Worm (Caenorhabditis elegans) whole organism, early embryonic: Measurements from ENCODE around the gene F29B9.5.

Experiments
- B0310.2 ChIP-seq: sonication (generic microtip); optimal IDR thresholded peaks from 2 replicates; lab custom pipeline; 2016; ENCODE audit warnings: mild to moderate bottlenecking, missing genetic modification characterization, missing compliant biosample characterization
- F13C5.2 ChIP-seq: sonication (generic microtip); optimal IDR thresholded peaks from 2 replicates; lab custom pipeline; 2017; ENCODE audit warnings: mild to moderate bottlenecking, missing genetic modification characterization, inconsistent platforms, missing compliant biosample characterization
- aly-1 ChIP-seq: sonication (generic microtip); optimal IDR thresholded peaks from 2 replicates; lab custom pipeline; 2016; ENCODE audit warnings: missing genetic modification characterization, missing compliant biosample characterization
- ama-1 ChIP-seq: fragments of 150-350 bp; optimal IDR thresholded peaks from 2 replicates; lab custom pipeline; 2014
- ceh-13 ChIP-seq: fragments of 200-800 bp; sonication (Bioruptor generic); optimal IDR thresholded peaks from 2 replicates; lab custom pipeline; 2018; ENCODE audit warnings: mild to moderate bottlenecking, missing genetic modification characterization, missing compliant biosample characterization
- ceh-36 ChIP-seq: sonication (generic microtip); optimal IDR thresholded peaks from 2 replicates; lab custom pipeline; 2016; ENCODE audit warnings: missing genetic modification characterization, inconsistent platforms, missing compliant biosample characterization
- ets-7 ChIP-seq: sonication (generic microtip); optimal IDR thresholded peaks from 2 replicates; lab custom pipeline; 2016; ENCODE audit warnings: missing genotype, missing genetic modification characterization, missing compliant biosample characterization
- flt-1 ChIP-seq: fragments of 200-800 bp; sonication (Bioruptor generic); IDR thresholded peaks from 2 replicates; pipeline ENCODE4 v1.3.6; 2022; ENCODE audit warnings: missing genetic modification characterization, missing compliant biosample characterization
- hmbx-1 ChIP-seq: sonication (generic microtip); optimal IDR thresholded peaks from 2 replicates; lab custom pipeline; 2016; ENCODE audit warnings: mild to moderate bottlenecking, missing genetic modification characterization, missing compliant biosample characterization
- hmg-4 ChIP-seq: fragments of 200-800 bp; sonication (Bioruptor generic); optimal IDR thresholded peaks from 2 replicates; lab custom pipeline; 2018; ENCODE audit warnings: mild to moderate bottlenecking, missing genetic modification characterization, missing compliant biosample characterization
- hnd-1 ChIP-seq: sonication (generic microtip); optimal IDR thresholded peaks from 2 replicates; lab custom pipeline; 2016; ENCODE audit warnings: missing genetic modification characterization, missing compliant biosample characterization
- pes-1 ChIP-seq: fragments of 200-800 bp; sonication (Bioruptor generic); IDR thresholded peaks from 2 replicates; pipeline ENCODE4 v1.3.6; 2022; ENCODE audit warnings: missing genetic modification reagents, missing genetic modification characterization, missing compliant biosample characterization
- scrt-1 ChIP-seq: fragments of 200-800 bp; sonication (Bioruptor generic); IDR thresholded peaks from 2 replicates; pipeline ENCODE4 v1.3.6; 2022; ENCODE audit warnings: missing genetic modification characterization, missing compliant biosample characterization

DNA sequence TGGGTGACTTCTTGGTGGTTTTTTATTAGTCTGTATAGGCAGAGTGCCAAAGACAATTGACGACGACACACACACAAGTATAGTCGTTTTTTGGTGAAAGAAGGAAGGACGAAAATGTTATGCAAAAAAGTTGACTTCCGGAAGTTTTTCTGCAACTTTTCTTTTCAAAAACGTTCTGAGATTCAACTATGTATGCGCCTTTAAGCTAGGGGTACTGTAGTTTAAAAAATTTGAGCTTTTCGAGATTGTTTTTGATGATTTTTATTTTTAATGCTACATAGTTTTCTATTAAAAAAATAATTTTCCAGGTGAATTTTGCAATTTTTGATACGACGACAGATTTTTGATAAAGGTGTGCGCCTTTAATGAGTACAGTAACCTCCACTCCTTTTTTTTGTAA lies 15.6 kb downstream of the F29B9.5 start:
- TF ChIP-seq flt-1 (no peak), ama-1 (lab: Kevin White, UChicago) (no peak), scrt-1 (GFP tag; lab: Robert Waterston, UW) (no peak), hnd-1 (tag; lab: Kevin White, UChicago) (no peak), F13C5.2 (tag; lab: Kevin White, UChicago) (no peak), ets-7 (tag; lab: Kevin White, UChicago) (no peak), B0310.2 (no peak), pes-1 (GFP tag; lab: Robert Waterston, UW) (no peak), hmbx-1 (tag; lab: Kevin White, UChicago) (no peak), ceh-36 (no peak), ceh-13 (no peak), aly-1 (tag; lab: Kevin White, UChicago) (no peak), hmg-4 (GFP tag; lab: Kevin White, UChicago) (no peak)
